Fruit fly (Drosophila melanogaster): Measurements from ENCODE around the gene kst.

The kst gene

dm6 chr3L:3308676-3309613 lies 27.7 kb upstream of the kst start (continued):
- TF ChIP-seq CG8924 (tag; optimal IDR thresholded peaks at IDR 0.05) (no peak), CG30403 (GFP tag; optimal IDR thresholded peaks at IDR 0.05) (no peak), maf-S (GFP tag; optimal IDR thresholded peaks at IDR 0.05) (no peak), CG30020 (tag; optimal IDR thresholded peaks at IDR 0.05) (no peak), mirr (GFP tag; optimal IDR thresholded peaks at IDR 0.05) (peak; percentile 26), br (optimal IDR thresholded peaks at IDR 0.05) (no peak), yki (optimal IDR thresholded peaks at IDR 0.05) (no peak), YL-1 (GFP tag; optimal IDR thresholded peaks at IDR 0.05) (no peak), CG2875 (GFP tag; optimal IDR thresholded peaks at IDR 0.05) (no peak), crc (GFP tag; optimal IDR thresholded peaks at IDR 0.05) (no peak), CG3163 (GFP tag; optimal IDR thresholded peaks at IDR 0.05) (no peak), CG1832 (GFP tag; optimal IDR thresholded peaks at IDR 0.05) (no peak), HLH3B (GFP tag; IDR thresholded peaks at IDR 0.05) (no peak), Vsx1 (GFP tag; optimal IDR thresholded peaks at IDR 0.05) (no peak), hkb (optimal IDR thresholded peaks at IDR 0.05) (no peak), hkb (GFP tag; IDR thresholded peaks at IDR 0.05) (no peak), psq (GFP tag; optimal IDR thresholded peaks at IDR 0.05) (no peak), CG11456 (GFP tag; IDR thresholded peaks at IDR 0.05) (no peak), Lpt (GFP tag; optimal IDR thresholded peaks at IDR 0.05) (no peak), Xrp1 (GFP tag; IDR thresholded peaks at IDR 0.05) (no peak), Six4 (GFP tag; optimal IDR thresholded peaks at IDR 0.05) (no peak), sob (GFP tag; IDR thresholded peaks at IDR 0.05) (no peak), Mad (GFP tag; optimal IDR thresholded peaks at IDR 0.05) (no peak), CHES-1-like (GFP tag; optimal IDR thresholded peaks at IDR 0.05) (no peak), Sry-β (GFP tag; optimal IDR thresholded peaks at IDR 0.05) (no peak), Taf1 (GFP tag; IDR thresholded peaks at IDR 0.05) (no peak), CG15479 (GFP tag; optimal IDR thresholded peaks at IDR 0.05) (peak; percentile 91), Kr (GFP tag; optimal IDR thresholded peaks at IDR 0.05) (no peak), CG13287 (GFP tag; IDR thresholded peaks at IDR 0.05; ENCODE audit: partially characterized antibody) (no peak), Rfx (GFP tag; IDR thresholded peaks at IDR 0.05) (0 out of 2 replicates have a peak, but pooled peaks have one; percentile 3), gcm2 (GFP tag; optimal IDR thresholded peaks at IDR 0.05) (no peak), dm (GFP tag; optimal IDR thresholded peaks at IDR 0.05) (peak; percentile 21), mld (GFP tag; IDR thresholded peaks at IDR 0.05; ENCODE audit: partially characterized antibody) (no peak), CG18764 (GFP tag; optimal IDR thresholded peaks at IDR 0.05) (no peak), CG18011 (GFP tag; optimal IDR thresholded peaks at IDR 0.05) (no peak), Ada2b (GFP tag; IDR thresholded peaks at IDR 0.05) (no peak), dan (GFP tag; IDR thresholded peaks at IDR 0.05) (no peak), CG12236 (GFP tag; optimal IDR thresholded peaks at IDR 0.05) (no peak), CG14050 (GFP tag; IDR thresholded peaks at IDR 0.05) (no peak), gce (GFP tag; IDR thresholded peaks at IDR 0.05) (no peak), corto (GFP tag; optimal IDR thresholded peaks at IDR 0.05) (no peak), lola (GFP tag; optimal IDR thresholded peaks at IDR 0.05) (no peak), dpn (GFP tag; optimal IDR thresholded peaks at IDR 0.05) (no peak), CG10147 (GFP tag; optimal IDR thresholded peaks at IDR 0.05) (no peak), trh (GFP tag; optimal IDR thresholded peaks at IDR 0.05) (no peak), sens (GFP tag) (peak; percentile 20), CG34422 (GFP tag; IDR thresholded peaks at IDR 0.05) (no peak), B-H1 (GFP tag; IDR thresholded peaks at IDR 0.05) (no peak), pita (GFP tag; optimal IDR thresholded peaks at IDR 0.05) (no peak), H15 (GFP tag; IDR thresholded peaks at IDR 0.05) (no peak), CG7745 (tag; optimal IDR thresholded peaks at IDR 0.05) (no peak)
